Worm (Caenorhabditis elegans): Measurements from ENCODE around the gene fbxa-10.

Gene fbxa-10

DNA sequence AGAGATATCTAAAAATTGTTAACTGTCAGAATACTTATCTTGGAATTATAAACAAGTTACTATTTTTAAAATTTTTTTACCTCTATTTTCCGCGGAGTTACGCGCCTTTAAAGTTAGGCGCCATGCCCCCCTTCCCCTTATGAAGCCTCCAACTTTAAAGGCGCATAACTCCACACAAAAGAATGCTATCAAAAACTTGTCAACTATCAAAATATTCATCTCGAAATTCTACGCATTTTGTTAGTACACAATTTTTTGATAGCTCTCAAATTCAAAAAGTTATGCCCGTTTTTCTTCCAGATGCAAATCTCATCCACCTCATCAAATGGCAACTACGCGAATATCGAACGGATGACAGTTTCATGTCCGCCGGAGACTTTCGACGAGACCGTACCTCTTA is 30.8 kb downstream of the fbxa-10 start, which contains the start of gene tbc-10:
TSS of gene tbc-10 (plus strand) at position 301 of the 400 bp plus-strand sequence.
- TF ChIP-seq flh-1 (GFP tag; optimal IDR thresholded peaks at IDR 0.05) (no peak), cnd-1 (tag; optimal IDR thresholded peaks at IDR 0.05) (no peak), tbx-8 (GFP tag; optimal IDR thresholded peaks at IDR 0.05) (no peak), ceh-83 (GFP tag; optimal IDR thresholded peaks at IDR 0.05) (no peak), snpc-4 (tag; optimal IDR thresholded peaks at IDR 0.05) (no peak), ham-2 (GFP tag; optimal IDR thresholded peaks at IDR 0.05) (no peak), pha-4 (tag; optimal IDR thresholded peaks at IDR 0.05) (no peak), elt-1 (tag; optimal IDR thresholded peaks at IDR 0.05; ENCODE audit: borderline replicate concordance, insufficient read depth) (no peak), lin-32 (GFP tag; optimal IDR thresholded peaks at IDR 0.05) (no peak), drap-1 (GFP tag; optimal IDR thresholded peaks at IDR 0.05) (no peak), bed-3 (GFP tag; optimal IDR thresholded peaks at IDR 0.05) (no peak), hlh-1 (tag; optimal IDR thresholded peaks at IDR 0.05) (no peak), nhr-28 (tag; optimal IDR thresholded peaks at IDR 0.05) (no peak), sptf-1 (tag; optimal IDR thresholded peaks at IDR 0.05) (no peak), blmp-1 (tag; optimal IDR thresholded peaks at IDR 0.05) (no peak), unc-120 (tag; optimal IDR thresholded peaks at IDR 0.05; ENCODE audit: poor library complexity, severe bottlenecking) (no peak), nhr-2 (tag; optimal IDR thresholded peaks at IDR 0.05) (no peak)

DNA sequence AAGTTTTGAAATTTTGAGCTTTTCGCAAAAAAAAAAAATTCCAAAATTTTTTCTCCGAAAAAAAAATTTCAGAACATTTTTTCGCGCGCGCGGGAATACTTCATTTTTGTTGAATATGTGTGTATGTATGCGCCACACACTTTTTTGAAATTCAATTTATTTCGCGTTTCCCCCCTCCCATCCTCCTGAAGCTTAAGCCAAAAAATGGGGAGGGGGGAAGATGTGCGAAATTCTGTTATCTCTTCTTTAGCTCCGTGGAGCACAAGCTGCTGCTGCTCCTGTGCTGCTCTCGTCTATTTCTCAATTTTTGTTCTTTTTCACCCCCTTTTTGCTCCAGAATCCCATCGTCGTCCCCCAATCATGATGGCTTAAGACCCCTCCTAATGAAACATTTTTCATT is 37.4 kb downstream of the fbxa-10 start:
- TF ChIP-seq ces-1 (GFP tag; optimal IDR thresholded peaks at IDR 0.05), result peak; percentile 83
- TF ChIP-seq nhr-28 (tag; optimal IDR thresholded peaks at IDR 0.05), result no peak

DNA sequence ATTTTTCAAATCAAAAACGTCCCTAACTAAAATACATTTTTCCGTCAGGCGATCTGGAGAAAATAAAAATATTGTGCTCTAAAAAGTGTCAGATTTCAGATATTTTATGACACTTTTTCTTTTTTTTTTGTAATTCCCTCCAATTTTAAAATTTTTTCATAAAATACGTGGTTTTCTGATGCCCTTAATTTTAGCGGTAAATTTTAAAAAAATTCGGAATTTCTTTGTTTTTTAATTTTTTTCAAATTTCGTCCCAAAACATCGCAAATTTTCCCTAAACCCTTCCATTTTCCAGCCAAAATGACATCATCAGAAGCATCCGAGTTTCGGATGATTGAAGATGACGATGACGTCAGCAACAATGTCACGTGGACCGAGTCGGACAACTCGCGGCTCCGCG is 39.4 kb downstream of the fbxa-10 start, which contains the start of gene trp-2:
TSS of gene trp-2 (plus strand) at position 301 of the 400 bp plus-strand sequence.
- no peak for TF ChIP-seq sem-2 (GFP tag; optimal IDR thresholded peaks at IDR 0.05)
- no peak for TF ChIP-seq ham-2 (GFP tag; optimal IDR thresholded peaks at IDR 0.05)
- no peak for TF ChIP-seq cnd-1 (tag; optimal IDR thresholded peaks at IDR 0.05)
- TF ChIP-seq nhr-2 (tag; optimal IDR thresholded peaks at IDR 0.05), result no peak
- no peak for TF ChIP-seq nhr-12 (tag; optimal IDR thresholded peaks at IDR 0.05)
- TF ChIP-seq nhr-76 (tag; optimal IDR thresholded peaks at IDR 0.05), result no peak
- TF ChIP-seq mab-5 (tag; optimal IDR thresholded peaks at IDR 0.05), result no peak
- no peak for TF ChIP-seq bed-3 (GFP tag; optimal IDR thresholded peaks at IDR 0.05)
- no peak for TF ChIP-seq elt-1 (tag; optimal IDR thresholded peaks at IDR 0.05; ENCODE audit: borderline replicate concordance, insufficient read depth)
- no peak for TF ChIP-seq ceh-39 (tag; optimal IDR thresholded peaks at IDR 0.05)

DNA sequence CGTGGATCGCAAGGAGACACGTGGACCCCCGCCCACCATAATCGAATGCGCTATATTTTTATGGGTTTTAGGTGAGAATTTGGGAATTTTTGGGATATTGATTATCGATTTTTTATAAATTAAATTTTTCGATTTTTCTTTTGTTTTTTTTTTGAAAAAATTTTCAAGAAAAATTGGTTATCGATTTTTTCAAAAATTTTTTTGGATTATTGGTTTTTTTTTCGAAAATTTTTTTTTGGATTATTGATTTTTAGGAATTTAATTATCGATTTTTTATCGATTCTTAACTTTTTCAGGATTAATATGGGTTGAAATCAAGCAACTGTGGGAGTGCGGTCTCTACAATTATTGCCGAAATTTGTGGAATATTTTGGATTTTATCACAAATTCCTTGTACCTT is 44.4 kb downstream of the fbxa-10 start:
- TF ChIP-seq nhr-76 (tag; optimal IDR thresholded peaks at IDR 0.05), result no peak
- no peak for TF ChIP-seq hlh-1 (tag; optimal IDR thresholded peaks at IDR 0.05)
- no peak for TF ChIP-seq ham-2 (GFP tag; optimal IDR thresholded peaks at IDR 0.05)
- no peak for TF ChIP-seq drap-1 (GFP tag; optimal IDR thresholded peaks at IDR 0.05)
- TF ChIP-seq unc-120 (tag; optimal IDR thresholded peaks at IDR 0.05; ENCODE audit: poor library complexity, severe bottlenecking), result no peak
- no peak for TF ChIP-seq ceh-39 (tag; optimal IDR thresholded peaks at IDR 0.05)
- no peak for TF ChIP-seq mep-1 (tag; optimal IDR thresholded peaks at IDR 0.05)

DNA sequence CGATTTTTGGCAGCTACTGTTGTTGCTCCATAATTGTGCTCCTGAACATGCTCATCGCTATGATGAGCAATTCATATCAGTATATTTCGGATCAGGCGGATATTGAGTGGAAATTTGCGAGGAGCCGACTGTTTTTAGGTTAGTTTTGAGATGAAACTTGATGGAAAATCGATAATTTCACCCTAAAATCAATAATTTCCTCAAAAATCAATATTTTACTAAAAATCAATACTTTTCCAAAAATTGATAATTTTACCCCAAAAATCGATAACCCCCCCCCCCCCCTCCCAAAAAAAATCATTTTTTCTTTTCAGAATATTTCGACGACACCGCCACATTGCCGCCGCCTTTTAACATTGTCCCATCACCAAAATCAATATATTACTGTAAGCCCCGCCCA is 46.7 kb downstream of the fbxa-10 start:
- no peak for TF ChIP-seq mep-1 (tag; optimal IDR thresholded peaks at IDR 0.05)
- no peak for TF ChIP-seq nhr-237 (tag; optimal IDR thresholded peaks at IDR 0.05)
- TF ChIP-seq ceh-43 (GFP tag; optimal IDR thresholded peaks at IDR 0.05), result no peak
- TF ChIP-seq nhr-2 (tag; optimal IDR thresholded peaks at IDR 0.05), result no peak
- TF ChIP-seq sptf-1 (tag; optimal IDR thresholded peaks at IDR 0.05), result no peak
- TF ChIP-seq unc-120 (tag; optimal IDR thresholded peaks at IDR 0.05; ENCODE audit: poor library complexity, severe bottlenecking), result no peak
- TF ChIP-seq ces-1 (GFP tag; optimal IDR thresholded peaks at IDR 0.05), result no peak
- TF ChIP-seq cnd-1 (tag; optimal IDR thresholded peaks at IDR 0.05), result no peak
- no peak for TF ChIP-seq ham-2 (GFP tag; optimal IDR thresholded peaks at IDR 0.05)
- no peak for TF ChIP-seq drap-1 (GFP tag; optimal IDR thresholded peaks at IDR 0.05)
- no peak for TF ChIP-seq unc-39 (tag; optimal IDR thresholded peaks at IDR 0.05)
- no peak for TF ChIP-seq snpc-4 (tag; optimal IDR thresholded peaks at IDR 0.05)
- TF ChIP-seq blmp-1 (tag; optimal IDR thresholded peaks at IDR 0.05), result no peak
- no peak for TF ChIP-seq bed-3 (GFP tag; optimal IDR thresholded peaks at IDR 0.05)
- TF ChIP-seq mls-2 (tag; optimal IDR thresholded peaks at IDR 0.05), result no peak
- no peak for TF ChIP-seq nhr-28 (tag; optimal IDR thresholded peaks at IDR 0.05)

DNA sequence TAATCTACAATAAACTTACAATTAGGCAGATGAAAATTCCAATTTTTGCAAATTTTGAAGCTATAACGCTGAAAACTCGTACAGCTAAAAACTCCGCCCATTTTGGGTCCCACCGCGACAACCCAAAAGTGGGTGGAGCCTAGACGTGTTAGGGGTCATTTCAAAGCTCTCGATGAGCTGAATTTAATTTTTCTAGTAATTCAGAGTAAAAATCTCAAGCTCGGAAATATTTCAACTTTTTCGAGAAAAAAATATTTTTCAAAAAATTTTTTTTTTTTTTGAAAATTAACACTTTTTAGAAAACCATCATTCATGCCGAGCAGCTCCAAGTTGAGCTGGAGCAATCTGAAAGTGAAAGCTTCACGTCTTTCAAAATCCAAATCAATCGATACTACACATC is 49.1 kb downstream of the fbxa-10 start, which contains the start of gene R06B10.7:
TSS of gene R06B10.7 (minus strand) at position 101 of the 400 bp plus-strand sequence.
- TF ChIP-seq unc-62 (GFP tag; optimal IDR thresholded peaks at IDR 0.05) (no peak), unc-120 (tag; optimal IDR thresholded peaks at IDR 0.05; ENCODE audit: poor library complexity, severe bottlenecking) (no peak), nhr-76 (tag; optimal IDR thresholded peaks at IDR 0.05) (no peak), snpc-4 (tag; optimal IDR thresholded peaks at IDR 0.05) (no peak), lin-13 (tag; optimal IDR thresholded peaks at IDR 0.05) (no peak), ham-2 (GFP tag; optimal IDR thresholded peaks at IDR 0.05) (no peak), sem-2 (GFP tag; optimal IDR thresholded peaks at IDR 0.05) (no peak), ceh-43 (GFP tag; optimal IDR thresholded peaks at IDR 0.05) (no peak), nhr-12 (tag; optimal IDR thresholded peaks at IDR 0.05) (no peak), unc-39 (tag; optimal IDR thresholded peaks at IDR 0.05) (no peak), elt-1 (tag; optimal IDR thresholded peaks at IDR 0.05; ENCODE audit: borderline replicate concordance, insufficient read depth) (no peak), M03D4.4 (tag; optimal IDR thresholded peaks at IDR 0.05) (no peak), nhr-28 (tag; optimal IDR thresholded peaks at IDR 0.05) (no peak), ceh-83 (GFP tag; optimal IDR thresholded peaks at IDR 0.05) (no peak), bed-3 (GFP tag; optimal IDR thresholded peaks at IDR 0.05) (no peak), hlh-1 (tag; optimal IDR thresholded peaks at IDR 0.05) (no peak), ces-1 (GFP tag; optimal IDR thresholded peaks at IDR 0.05) (no peak), nhr-2 (tag; optimal IDR thresholded peaks at IDR 0.05) (no peak), pha-4 (tag; optimal IDR thresholded peaks at IDR 0.05) (no peak), nhr-237 (tag; optimal IDR thresholded peaks at IDR 0.05) (no peak)

All from whole organism, mixed stage, embryonic.